Worm (Caenorhabditis elegans) whole organism, L3 larva: Measurements from ENCODE around the gene F47B8.10.
A peak's percentile ranks its signal among the peaks of the same experiment; 100 is the strongest.
"Not testable (repeated sequence)": the region's sequence is repeated elsewhere in the genome, so short reads cannot be mapped to it uniquely, and the experiment has no call there.

Experiments
- R02D3.7 ChIP-seq: fragments of 150-350 bp; optimal IDR thresholded peaks from 2 replicates; lab custom pipeline; 2014; ENCODE audit warnings: missing biosample characterization, missing genetic modification characterization
- ceh-16 ChIP-seq: sonication (generic microtip); optimal IDR thresholded peaks from 2 replicates; lab custom pipeline; 2017; ENCODE audit warnings: missing biosample characterization, missing genetic modification characterization
- ceh-82 ChIP-seq: fragments of 150-350 bp; optimal IDR thresholded peaks from 2 replicates; lab custom pipeline; 2014; ENCODE audit warnings: missing biosample characterization, missing genetic modification characterization
- ceh-9 ChIP-seq: sonication (generic microtip); optimal IDR thresholded peaks from 2 replicates; lab custom pipeline; 2018; ENCODE audit warnings: missing biosample characterization, missing genetic modification characterization
- daf-12 ChIP-seq: fragments of 150-350 bp; optimal IDR thresholded peaks from 2 replicates; lab custom pipeline; 2014; ENCODE audit warnings: missing biosample characterization, missing genetic modification reagents, missing genetic modification characterization
- egl-27 ChIP-seq: sonication (generic microtip); optimal IDR thresholded peaks from 4 replicates; lab custom pipeline; 2017; ENCODE audit warnings: missing biosample characterization, missing genetic modification reagents, missing genetic modification characterization
- elt-1 ChIP-seq: fragments of 150-350 bp; optimal IDR thresholded peaks from 2 replicates; lab custom pipeline; 2014; ENCODE audit warnings: missing biosample characterization, missing genetic modification characterization
- elt-2 ChIP-seq: sonication (generic microtip); optimal IDR thresholded peaks from 2 replicates; lab custom pipeline; 2016; ENCODE audit warnings: missing genetic modification reagents, mild to moderate bottlenecking, missing genetic modification characterization, missing compliant biosample characterization
- elt-3 ChIP-seq, 3 experiments: fragments of 150-350 bp in 1 of 3; sonication (generic microtip) in 2 of 3; optimal IDR thresholded peaks; 2 replicates in 2 of 3; 4 replicates in 1 of 3; lab custom pipeline; 2014 to 2017; ENCODE audit warnings: missing biosample characterization in 3 of 3, missing genetic modification characterization in 3 of 3
- eor-1 ChIP-seq, 2 experiments: fragments of 150-350 bp; optimal IDR thresholded peaks; 2 replicates each; lab custom pipeline; 2014 to 2018; ENCODE audit warnings: missing biosample characterization in 2 of 2, missing genetic modification characterization in 2 of 2
- fkh-10 ChIP-seq: sonication (generic microtip); optimal IDR thresholded peaks from 2 replicates; lab custom pipeline; 2017; ENCODE audit warnings: missing biosample characterization, missing genetic modification reagents, missing genetic modification characterization
- fkh-2 ChIP-seq: fragments of 150-350 bp; optimal IDR thresholded peaks from 2 replicates; lab custom pipeline; 2014; ENCODE audit warnings: missing biosample characterization, missing genetic modification reagents, missing genetic modification characterization
- fos-1 ChIP-seq: fragments of 150-350 bp; optimal IDR thresholded peaks from 2 replicates; lab custom pipeline; 2014; ENCODE audit warnings: missing biosample characterization, missing genetic modification characterization
- hmg-11 ChIP-seq: sonication (generic microtip); optimal IDR thresholded peaks from 2 replicates; lab custom pipeline; 2016; ENCODE audit warnings: missing genetic modification characterization, missing compliant biosample characterization
- jun-1 ChIP-seq: fragments of 150-350 bp; optimal IDR thresholded peaks from 2 replicates; lab custom pipeline; 2014; ENCODE audit warnings: missing biosample characterization, missing genetic modification reagents, missing genetic modification characterization
- lin-15B ChIP-seq: fragments of 150-350 bp; optimal IDR thresholded peaks from 2 replicates; lab custom pipeline; 2014; ENCODE audit warnings: missing biosample characterization, missing genetic modification characterization
- lin-39 ChIP-seq: fragments of 150-350 bp; optimal IDR thresholded peaks from 2 replicates; lab custom pipeline; 2018; ENCODE audit warnings: missing biosample characterization, missing genetic modification reagents, missing genetic modification characterization
- mdl-1 ChIP-seq: fragments of 150-350 bp; optimal IDR thresholded peaks from 2 replicates; lab custom pipeline; 2014; ENCODE audit warnings: missing biosample characterization, missing genetic modification characterization
- mml-1 ChIP-seq: fragments of 150-350 bp; sonication (generic microtip); optimal IDR thresholded peaks from 3 replicates; lab custom pipeline; 2014; ENCODE audit warnings: missing biosample characterization, missing genetic modification characterization
- nfya-1 ChIP-seq: sonication (generic microtip); optimal IDR thresholded peaks from 2 replicates; lab custom pipeline; 2017; ENCODE audit warnings: missing genetic modification characterization, mild to moderate bottlenecking, missing compliant biosample characterization, antibody characterized with exemption, moderate library complexity; ENCODE audit not compliant: insufficient read depth
- nhr-11 ChIP-seq: fragments of 150-350 bp; optimal IDR thresholded peaks from 2 replicates; lab custom pipeline; 2014; ENCODE audit warnings: missing biosample characterization, missing genetic modification characterization
- nhr-12 ChIP-seq: fragments of 150-350 bp; optimal IDR thresholded peaks from 2 replicates; lab custom pipeline; 2014; ENCODE audit warnings: missing biosample characterization, missing genetic modification characterization
- nhr-23 ChIP-seq: fragments of 150-350 bp; optimal IDR thresholded peaks from 2 replicates; lab custom pipeline; 2014; ENCODE audit warnings: missing biosample characterization, missing genetic modification reagents, missing genetic modification characterization
- nhr-25 ChIP-seq: sonication (generic microtip); optimal IDR thresholded peaks from 2 replicates; lab custom pipeline; 2017; ENCODE audit warnings: missing biosample characterization, missing genetic modification characterization
- nhr-67 ChIP-seq: fragments of 150-350 bp; optimal IDR thresholded peaks from 2 replicates; lab custom pipeline; 2014; ENCODE audit warnings: missing biosample characterization, missing genetic modification characterization
- nhr-77 ChIP-seq: fragments of 150-350 bp; optimal IDR thresholded peaks from 2 replicates; lab custom pipeline; 2014; ENCODE audit warnings: missing biosample characterization, missing genetic modification characterization
- pha-4 ChIP-seq: fragments of 150-350 bp; optimal IDR thresholded peaks from 2 replicates; lab custom pipeline; 2014; ENCODE audit warnings: missing biosample characterization, missing genetic modification reagents, missing genetic modification characterization
- pqm-1 ChIP-seq: fragments of 150-350 bp; optimal IDR thresholded peaks from 2 replicates; lab custom pipeline; 2017; ENCODE audit warnings: missing biosample characterization, missing genetic modification characterization, inconsistent platforms
- skn-1 ChIP-seq: fragments of 150-350 bp; optimal IDR thresholded peaks from 2 replicates; lab custom pipeline; 2014; ENCODE audit warnings: missing biosample characterization, missing genetic modification characterization
- snpc-4 ChIP-seq: fragments of 150-350 bp; optimal IDR thresholded peaks from 2 replicates; lab custom pipeline; 2014; ENCODE audit warnings: missing biosample characterization, missing genetic modification characterization
- tbx-2 ChIP-seq: sonication (generic microtip); optimal IDR thresholded peaks from 2 replicates; lab custom pipeline; 2016; ENCODE audit warnings: mild to moderate bottlenecking, missing genetic modification characterization, missing compliant biosample characterization
- unc-39 ChIP-seq: sonication (generic microtip); optimal IDR thresholded peaks from 4 replicates; lab custom pipeline; 2017; ENCODE audit warnings: missing biosample characterization, missing genetic modification characterization
- zag-1 ChIP-seq: fragments of 150-350 bp; optimal IDR thresholded peaks from 2 replicates; lab custom pipeline; 2014; ENCODE audit warnings: missing biosample characterization, missing genetic modification characterization
- ztf-11 ChIP-seq: fragments of 150-350 bp; optimal IDR thresholded peaks from 2 replicates; lab custom pipeline; 2014; ENCODE audit warnings: missing biosample characterization, missing genetic modification characterization
- ztf-4 ChIP-seq: fragments of 150-350 bp; optimal IDR thresholded peaks from 2 replicates; lab custom pipeline; 2014; ENCODE audit warnings: missing biosample characterization, missing genetic modification characterization

Gene F47B8.10

DNA sequence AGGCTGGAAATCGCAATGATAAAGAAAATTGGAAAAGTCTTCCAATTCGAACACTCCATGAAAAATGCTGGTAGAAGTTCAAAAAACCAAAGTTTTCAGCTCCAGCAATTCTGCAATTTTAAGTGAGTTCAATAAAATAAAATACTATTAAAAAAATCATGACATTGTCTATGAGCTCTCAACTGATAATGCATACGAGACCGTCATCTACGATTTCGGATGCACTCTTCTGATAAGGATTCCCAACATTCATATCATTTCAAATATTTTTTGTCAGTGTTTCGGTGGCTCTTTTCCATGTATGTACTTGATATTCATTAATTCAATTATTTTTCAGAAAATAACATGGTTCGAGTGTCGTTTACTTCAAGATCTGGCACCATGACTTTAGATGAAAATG, 40.7 kb upstream of the F47B8.10 start, which contains the start of gene F14D7.6:
Gene F14D7.6, plus strand, starts transcription at position 338 of the 400 bp plus-strand sequence.
- no peak for TF ChIP-seq egl-27 (tag; lab: Kevin White, UChicago)
- peak; percentile 33 for TF ChIP-seq pqm-1 (tag; lab: Kevin White, UChicago)
- peak; percentile 59 for TF ChIP-seq elt-2 (tag; lab: Kevin White, UChicago)
- TF ChIP-seq snpc-4, result no peak
- TF ChIP-seq zag-1 (tag; lab: Kevin White, UChicago), result no peak

DNA sequence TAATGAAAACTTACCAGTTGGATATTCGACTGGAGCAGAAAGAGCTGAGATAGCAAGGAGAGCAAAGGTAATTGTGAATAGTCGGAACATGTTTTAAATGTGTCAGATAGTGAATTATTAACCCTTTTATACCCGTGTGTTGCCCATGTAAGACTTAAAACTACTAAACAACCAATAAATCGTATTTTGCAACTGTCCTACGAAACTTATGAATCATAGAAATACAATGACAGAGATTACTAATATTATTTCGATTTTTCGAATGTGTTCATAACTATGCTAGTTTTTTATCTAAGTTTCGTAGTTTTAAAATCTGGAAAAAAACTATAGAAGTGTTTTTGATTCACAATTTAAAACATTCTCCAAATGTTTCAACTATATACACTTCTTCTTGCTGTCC, 35.0 kb upstream of the F47B8.10 start, which contains the start of gene spig-4:
Gene spig-4, minus strand, starts transcription at position 101 of the 400 bp plus-strand sequence.
- TF ChIP-seq nhr-67, fkh-2, nhr-25 (tag; lab: Kevin White, UChicago): not testable (repeated sequence)
- TF ChIP-seq, all 47 proteins: peak for 0; not testable (repeated sequence) for 47

DNA sequence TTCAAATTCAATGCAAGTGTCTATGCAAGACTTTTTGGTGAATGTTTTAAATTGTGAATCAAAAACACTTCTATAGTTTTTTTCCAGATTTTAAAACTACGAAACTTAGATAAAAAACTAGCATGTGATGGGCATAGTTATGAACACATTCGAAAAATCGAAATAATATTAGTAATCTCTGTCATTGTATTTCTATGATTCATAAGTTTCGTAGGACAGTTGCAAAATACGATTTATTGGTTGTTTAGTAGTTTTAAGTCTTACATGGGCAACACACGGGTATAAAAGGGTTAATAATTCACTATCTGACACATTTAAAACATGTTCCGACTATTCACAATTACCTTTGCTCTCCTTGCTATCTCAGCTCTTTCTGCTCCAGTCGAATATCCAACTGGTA, 33.6 kb upstream of the F47B8.10 start, which contains the start of gene spig-5:
Gene spig-5, plus strand, starts transcription at position 301 of the 400 bp plus-strand sequence.
- TF ChIP-seq lin-15B (tag; lab: Kevin White, UChicago); pha-4; ceh-82: not testable (repeated sequence)

DNA sequence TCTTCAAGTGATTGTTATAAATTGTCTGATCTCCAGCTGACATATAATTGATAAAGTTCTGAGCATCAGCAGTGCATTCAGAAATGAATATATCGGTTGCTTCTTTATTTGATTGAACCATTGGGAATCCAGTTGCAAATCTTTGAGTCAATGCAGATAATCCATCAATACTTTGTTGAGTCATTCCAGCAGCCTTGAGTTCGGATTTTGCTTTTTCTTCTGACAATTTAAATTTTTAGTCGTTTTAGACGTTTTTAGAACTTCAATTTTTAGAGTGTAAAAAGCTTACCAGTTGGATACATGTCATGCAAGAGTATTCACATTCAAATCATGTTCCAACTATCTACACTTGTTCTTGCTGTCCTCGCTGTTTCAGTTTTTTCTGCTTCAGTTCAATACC, 32.1 kb upstream of the F47B8.10 start, which contains the start of gene F14D7.14:
Gene F14D7.14, plus strand, starts transcription at position 301 of the 400 bp plus-strand sequence.
- not testable (repeated sequence) for TF ChIP-seq hmg-11, elt-1, nhr-77 (tag; lab: Kevin White, UChicago)

DNA sequence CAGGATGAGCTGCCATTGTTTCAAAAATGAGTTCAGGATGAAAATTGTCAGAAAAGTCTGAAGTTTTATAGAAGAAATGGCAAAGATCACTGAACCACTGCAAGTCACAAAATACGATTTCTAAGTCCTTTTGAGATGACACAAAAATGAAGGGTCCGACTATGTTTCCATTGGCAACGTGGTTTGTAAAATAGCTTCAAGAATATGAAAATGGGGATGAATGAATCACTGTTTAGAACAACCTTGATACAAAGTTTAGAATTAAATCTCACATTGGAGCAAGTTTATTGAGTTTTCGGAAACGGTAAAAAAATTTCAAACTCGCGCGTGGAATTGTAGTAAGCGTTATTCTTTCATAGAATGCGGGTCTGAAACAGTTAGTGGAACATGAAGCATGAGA, 30.7 kb upstream of the F47B8.10 start, which contains the start of gene ddn-3:
Gene ddn-3, minus strand, starts transcription at position 101 of the 400 bp plus-strand sequence.
- TF ChIP-seq R02D3.7 (tag; lab: Kevin White, UChicago) (no peak), ceh-9 (tag; lab: Kevin White, UChicago) (no peak), unc-39 (tag; lab: Kevin White, UChicago) (no peak), ceh-16 (tag; lab: Kevin White, UChicago) (no peak), nhr-11 (tag; lab: Kevin White, UChicago) (no peak), lin-15B (tag; lab: Kevin White, UChicago) (no peak), fos-1 (tag; lab: Kevin White, UChicago) (no peak), nhr-23 (no peak), nfya-1 (tag; lab: Kevin White, UChicago) (no peak), ztf-4 (tag; lab: Kevin White, UChicago) (no peak), skn-1 (tag; lab: Kevin White, UChicago) (no peak), jun-1 (no peak), ztf-11 (tag; lab: Kevin White, UChicago) (no peak), mdl-1 (no peak)

DNA sequence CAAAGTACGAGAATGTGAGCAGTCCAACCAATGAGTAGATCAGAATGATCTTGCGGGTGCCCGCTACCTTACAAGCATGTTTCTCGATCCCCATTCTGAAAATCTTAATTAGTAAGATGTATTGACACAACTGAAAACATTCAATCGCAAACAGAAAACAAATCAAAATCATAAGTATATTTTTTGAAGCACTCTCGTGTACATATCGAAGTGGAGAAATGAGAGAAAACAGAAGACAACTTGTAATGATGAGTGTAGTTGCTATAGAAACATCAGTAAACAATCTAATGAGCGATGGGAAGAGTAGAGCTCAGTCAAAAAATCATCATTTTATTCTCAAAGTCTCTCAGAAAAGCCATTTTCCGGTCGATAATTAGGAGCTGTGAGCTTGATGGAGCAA, 29.1 kb upstream of the F47B8.10 start, which contains the start of gene F14D7.8:
Gene F14D7.8, minus strand, starts transcription at position 101 of the 400 bp plus-strand sequence.
- TF ChIP-seq daf-12 (no peak), elt-3 (tag; optimal IDR thresholded peaks at IDR 0.05; lab: Kevin White, UChicago) (no peak), nhr-11 (tag; lab: Kevin White, UChicago) (no peak), eor-1 (tag; optimal IDR thresholded peaks at IDR 0.05; lab: Kevin White, UChicago) (no peak), tbx-2 (no peak), unc-39 (tag; lab: Kevin White, UChicago) (no peak), mml-1 (no peak), mdl-1 (no peak), elt-1 (tag; lab: Kevin White, UChicago) (no peak), ceh-16 (tag; lab: Kevin White, UChicago) (no peak), lin-39 (tag; lab: Kevin White, UChicago) (no peak), nhr-12 (tag; lab: Kevin White, UChicago) (no peak), fkh-10 (GFP tag; lab: Kevin White, UChicago) (no peak), pha-4 (no peak), nhr-67 (tag; lab: Kevin White, UChicago) (no peak), elt-2 (tag; lab: Kevin White, UChicago) (no peak), ceh-9 (tag; lab: Kevin White, UChicago) (no peak), R02D3.7 (tag; lab: Kevin White, UChicago) (no peak)
